Fruit fly (Drosophila melanogaster) whole organism, prepupa: ENCODE measurements around the gene Rap1.

Experiments used
- CG10631 ChIP-seq: fragments of 200-800 bp; sonication (Bioruptor generic); optimal IDR thresholded peaks from 2 replicates; lab custom pipeline; 2016; ENCODE audit warnings: missing biosample characterization, missing genetic modification characterization
- CG10669 ChIP-seq: fragments of 200-800 bp; sonication (Bioruptor generic); optimal IDR thresholded peaks from 3 replicates; lab custom pipeline; 2018; ENCODE audit warnings: missing biosample characterization, mild to moderate bottlenecking, missing genetic modification characterization, moderate library complexity
- CG11294 ChIP-seq: fragments of 200-800 bp; sonication (Bioruptor generic); IDR thresholded peaks from 2 replicates; pipeline ENCODE4 v1.3.6; 2022; ENCODE audit warnings: missing biosample characterization, missing genetic modification characterization
- CG11762 ChIP-seq: fragments of 200-800 bp; sonication (Bioruptor generic); optimal IDR thresholded peaks from 3 replicates; lab custom pipeline; 2016; ENCODE audit warnings: missing biosample characterization, missing genetic modification characterization; ENCODE audit not compliant: insufficient read depth
- CG11902 ChIP-seq: fragments of 200-800 bp; sonication (Bioruptor generic); optimal IDR thresholded peaks from 3 replicates; lab custom pipeline; 2016; ENCODE audit warnings: missing biosample characterization, missing genetic modification characterization
- CG1621 ChIP-seq: fragments of 200-800 bp; sonication (Bioruptor generic); optimal IDR thresholded peaks from 3 replicates; lab custom pipeline; 2018; ENCODE audit warnings: missing biosample characterization, mild to moderate bottlenecking, missing genetic modification characterization
- CG16779 ChIP-seq: fragments of 200-800 bp; sonication (Bioruptor generic); optimal IDR thresholded peaks from 3 replicates; lab custom pipeline; 2017; ENCODE audit warnings: missing biosample characterization, mild to moderate bottlenecking, missing genetic modification characterization
- CG3032 ChIP-seq: fragments of 200-800 bp; optimal IDR thresholded peaks from 2 replicates; lab custom pipeline; 2019; ENCODE audit warnings: missing biosample characterization, mild to moderate bottlenecking, missing genetic modification characterization, moderate library complexity
- CG31627 ChIP-seq: fragments of 200-800 bp; sonication (Bioruptor generic); optimal IDR thresholded peaks from 3 replicates; lab custom pipeline; 2016; ENCODE audit warnings: missing biosample characterization, missing genetic modification characterization
- CG32006 ChIP-seq: fragments of 200-800 bp; sonication (Bioruptor generic); optimal IDR thresholded peaks from 3 replicates; lab custom pipeline; 2017; ENCODE audit warnings: missing biosample characterization, mild to moderate bottlenecking, missing genetic modification characterization
- CG34406 ChIP-seq: fragments of 200-800 bp; sonication (Bioruptor generic); optimal IDR thresholded peaks from 3 replicates; lab custom pipeline; 2016; ENCODE audit warnings: missing biosample characterization, missing genetic modification characterization
- CG3919 ChIP-seq: fragments of 200-800 bp; sonication (Bioruptor generic); optimal IDR thresholded peaks from 3 replicates; lab custom pipeline; 2016; ENCODE audit warnings: missing biosample characterization, missing genetic modification characterization
- CG4318 ChIP-seq: fragments of 200-800 bp; sonication (Bioruptor generic); optimal IDR thresholded peaks from 3 replicates; lab custom pipeline; 2017; ENCODE audit warnings: missing biosample characterization, mild to moderate bottlenecking, missing genetic modification characterization
- CG6163 ChIP-seq: fragments of 200-800 bp; sonication (Bioruptor generic); IDR thresholded peaks from 3 replicates; pipeline ENCODE4 v1.3.6; 2022; ENCODE audit warnings: missing biosample characterization, missing genetic modification characterization
- CG6792 ChIP-seq: fragments of 200-800 bp; sonication (Bioruptor generic); optimal IDR thresholded peaks from 3 replicates; lab custom pipeline; 2016; ENCODE audit warnings: missing biosample characterization, missing genetic modification characterization
- CG6808 ChIP-seq: fragments of 200-800 bp; sonication (Bioruptor generic); optimal IDR thresholded peaks from 3 replicates; lab custom pipeline; 2017; ENCODE audit warnings: missing biosample characterization, missing genetic modification characterization, mild to moderate bottlenecking, moderate library complexity, missing genetic modification reagents
- CG6854 ChIP-seq: fragments of 200-800 bp; sonication (Bioruptor generic); optimal IDR thresholded peaks from 2 replicates; lab custom pipeline; 2017; ENCODE audit warnings: missing biosample characterization, mild to moderate bottlenecking, missing genetic modification characterization
- CG7368 ChIP-seq: fragments of 200-800 bp; sonication (Bioruptor generic); optimal IDR thresholded peaks from 3 replicates; lab custom pipeline; 2016; ENCODE audit warnings: missing biosample characterization, missing genetic modification characterization
- CG8119 ChIP-seq: fragments of 200-800 bp; sonication (Bioruptor generic); IDR thresholded peaks from 3 replicates; pipeline ENCODE4 v1.3.6; 2022; ENCODE audit warnings: missing biosample characterization, missing genetic modification characterization
- CG9139 ChIP-seq: fragments of 200-800 bp; sonication (Bioruptor generic); optimal IDR thresholded peaks from 3 replicates; lab custom pipeline; 2017; ENCODE audit warnings: missing biosample characterization, mild to moderate bottlenecking, missing genetic modification characterization
- Eip75B ChIP-seq: fragments of 200-800 bp; sonication (Bioruptor generic); optimal IDR thresholded peaks from 3 replicates; lab custom pipeline; 2016; ENCODE audit warnings: missing biosample characterization, missing genetic modification characterization
- Eip93F ChIP-seq: fragments of 200-800 bp; sonication (Bioruptor generic); optimal IDR thresholded peaks from 2 replicates; lab custom pipeline; 2016; ENCODE audit warnings: missing biosample characterization, mild to moderate bottlenecking, missing genetic modification characterization
- Ets21C ChIP-seq: fragments of 200-800 bp; sonication (Bioruptor generic); optimal IDR thresholded peaks from 3 replicates; lab custom pipeline; 2016; ENCODE audit warnings: missing biosample characterization, missing genetic modification characterization
- Ets96B ChIP-seq: fragments of 200-800 bp; optimal IDR thresholded peaks from 2 replicates; lab custom pipeline; 2019; ENCODE audit warnings: missing biosample characterization, mild to moderate bottlenecking, missing genetic modification characterization, moderate library complexity
- Hr38 ChIP-seq: sonication (Bioruptor generic); optimal IDR thresholded peaks from 2 replicates; lab custom pipeline; 2016; ENCODE audit warnings: missing biosample characterization, missing genetic modification characterization
- Hr39 ChIP-seq: fragments of 200-800 bp; sonication (Bioruptor generic); optimal IDR thresholded peaks from 2 replicates; lab custom pipeline; 2016; ENCODE audit warnings: missing biosample characterization, missing genetic modification characterization
- Hr4 ChIP-seq: fragments of 200-800 bp; sonication (Bioruptor generic); optimal IDR thresholded peaks from 3 replicates; lab custom pipeline; 2016; ENCODE audit warnings: missing biosample characterization, missing genetic modification characterization
- Met ChIP-seq: fragments of 200-800 bp; sonication (Bioruptor generic); optimal IDR thresholded peaks from 3 replicates; lab custom pipeline; 2016; ENCODE audit warnings: missing biosample characterization, missing genetic modification characterization
- OdsH ChIP-seq: fragments of 200-800 bp; sonication (Bioruptor generic); optimal IDR thresholded peaks from 3 replicates; lab custom pipeline; 2016; ENCODE audit warnings: missing biosample characterization, missing genetic modification characterization
- Smox ChIP-seq: fragments of 200-800 bp; sonication (Bioruptor generic); optimal IDR thresholded peaks from 3 replicates; lab custom pipeline; 2016; ENCODE audit warnings: missing biosample characterization, missing genetic modification characterization
- Sox102F ChIP-seq: fragments of 200-800 bp; sonication (Bioruptor generic); optimal IDR thresholded peaks from 2 replicates; lab custom pipeline; 2016; ENCODE audit warnings: missing biosample characterization, mild to moderate bottlenecking, missing genetic modification characterization
- Sox15 ChIP-seq: fragments of 200-800 bp; sonication (Bioruptor generic); optimal IDR thresholded peaks from 3 replicates; lab custom pipeline; 2016; ENCODE audit warnings: missing biosample characterization, missing genetic modification characterization
- achi ChIP-seq: fragments of 200-800 bp; sonication (Bioruptor generic); optimal IDR thresholded peaks from 3 replicates; lab custom pipeline; 2016; ENCODE audit warnings: missing biosample characterization, missing genetic modification characterization
- acj6 ChIP-seq: fragments of 200-800 bp; sonication (Bioruptor generic); optimal IDR thresholded peaks from 3 replicates; lab custom pipeline; 2016; ENCODE audit warnings: missing biosample characterization, missing genetic modification characterization
- cyc ChIP-seq: fragments of 200-800 bp; sonication (Bioruptor generic); optimal IDR thresholded peaks from 3 replicates; lab custom pipeline; 2016; ENCODE audit warnings: missing biosample characterization, missing genetic modification characterization
- dac ChIP-seq: fragments of 200-800 bp; sonication (Bioruptor generic); optimal IDR thresholded peaks from 2 replicates; lab custom pipeline; 2017; ENCODE audit warnings: missing biosample characterization, mild to moderate bottlenecking, missing genetic modification characterization
- eg ChIP-seq: fragments of 200-800 bp; sonication (Bioruptor generic); IDR thresholded peaks from 3 replicates; pipeline ENCODE4 v1.3.6; 2022; ENCODE audit warnings: missing biosample characterization, missing genetic modification characterization
- esn ChIP-seq: fragments of 200-800 bp; sonication (Bioruptor generic); optimal IDR thresholded peaks from 2 replicates; lab custom pipeline; 2016; ENCODE audit warnings: missing biosample characterization, mild to moderate bottlenecking, missing genetic modification characterization, moderate library complexity
- fd59A ChIP-seq: fragments of 200-800 bp; sonication (Bioruptor generic); optimal IDR thresholded peaks from 2 replicates; lab custom pipeline; 2017; ENCODE audit warnings: missing biosample characterization, mild to moderate bottlenecking, missing genetic modification characterization, missing genetic modification reagents
- fd85E ChIP-seq: fragments of 200-800 bp; sonication (Bioruptor generic); optimal IDR thresholded peaks from 3 replicates; lab custom pipeline; 2016; ENCODE audit warnings: missing biosample characterization, missing genetic modification characterization
- fkh ChIP-seq: fragments of 200-800 bp; sonication (Bioruptor generic); optimal IDR thresholded peaks from 3 replicates; lab custom pipeline; 2017; ENCODE audit warnings: missing biosample characterization, mild to moderate bottlenecking, missing genetic modification characterization, moderate library complexity
- net ChIP-seq: fragments of 200-800 bp; sonication (Bioruptor generic); optimal IDR thresholded peaks from 3 replicates; lab custom pipeline; 2016; ENCODE audit warnings: missing biosample characterization, missing genetic modification characterization
- pdm3 ChIP-seq: fragments of 200-800 bp; sonication (Bioruptor generic); optimal IDR thresholded peaks from 3 replicates; lab custom pipeline; 2016; ENCODE audit warnings: missing biosample characterization, missing genetic modification characterization
- salr ChIP-seq, 2 experiments: fragments of 200-800 bp; sonication (Bioruptor generic); optimal IDR thresholded peaks; 3 replicates each; lab custom pipeline; 2016 to 2018; ENCODE audit warnings: missing biosample characterization in 2 of 2, missing genetic modification characterization in 2 of 2, mild to moderate bottlenecking in 1 of 2
- ss ChIP-seq, 2 experiments: fragments of 200-800 bp; sonication (Bioruptor generic); optimal IDR thresholded peaks; 2 replicates in 1 of 2; 3 replicates in 1 of 2; lab custom pipeline; 2017 to 2018; ENCODE audit warnings: mild to moderate bottlenecking in 2 of 2, missing biosample characterization in 2 of 2, missing genetic modification characterization in 2 of 2, moderate library complexity in 1 of 2
- svp ChIP-seq: fragments of 200-800 bp; sonication (Bioruptor generic); peaks from one replicate; lab custom pipeline; 2016; ENCODE audit warnings: missing biosample characterization, missing genetic modification characterization
- vri ChIP-seq: fragments of 200-800 bp; sonication (Bioruptor generic); optimal IDR thresholded peaks from 3 replicates; lab custom pipeline; 2016; ENCODE audit warnings: missing biosample characterization, mild to moderate bottlenecking, missing genetic modification characterization

Gene Rap1

dm6 chr3L:1817405-1817804 lies 44.6 kb downstream of the Rap1 start:
- TF ChIP-seq fd85E (GFP tag; lab: Kevin White, UChicago), result no peak
- no peak for TF ChIP-seq esn
- no peak for TF ChIP-seq Eip93F (GFP tag; lab: Kevin White, UChicago)
- no peak for TF ChIP-seq fkh (GFP tag; lab: Kevin White, UChicago)
- TF ChIP-seq CG3032, result no peak
- no peak for TF ChIP-seq eg
- no peak for TF ChIP-seq svp (GFP tag; lab: Kevin White, UChicago)
- TF ChIP-seq OdsH (GFP tag; lab: Kevin White, UChicago), result no peak
- no peak for TF ChIP-seq Met (GFP tag; lab: Kevin White, UChicago)
- TF ChIP-seq net (GFP tag; lab: Kevin White, UChicago), result no peak
- no peak for TF ChIP-seq CG1621 (tag; lab: Kevin White, UChicago)
- TF ChIP-seq CG7368 (GFP tag; lab: Kevin White, UChicago), result no peak
- TF ChIP-seq CG6854 (GFP tag; lab: Kevin White, UChicago), result no peak
- TF ChIP-seq CG6808, result no peak
- no peak for TF ChIP-seq CG16779 (tag; lab: Kevin White, UChicago)
- no peak for TF ChIP-seq Sox102F (GFP tag; lab: Kevin White, UChicago)
- TF ChIP-seq CG11902 (GFP tag; lab: Kevin White, UChicago), result no peak

DNA sequence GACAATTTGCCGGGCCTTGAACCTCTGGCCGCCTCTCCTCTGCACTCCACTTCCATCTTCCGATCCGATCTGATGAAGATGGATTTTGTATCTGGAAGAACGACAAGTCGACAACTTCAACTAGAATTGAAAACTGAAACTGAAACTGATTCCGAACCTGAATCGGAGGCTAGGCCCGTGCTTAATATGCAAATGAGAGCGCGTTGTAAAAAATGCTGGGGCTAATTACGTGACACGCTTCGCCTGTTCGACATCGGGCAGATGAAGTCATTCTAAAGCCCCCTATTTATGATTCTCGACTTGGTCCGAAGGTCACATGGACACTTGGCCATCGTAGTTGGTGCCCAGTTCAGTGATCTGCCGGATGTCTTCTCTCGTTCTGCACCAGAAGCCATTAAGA lies 45.4 kb downstream of the Rap1 start:
- TF ChIP-seq vri (GFP tag; lab: Kevin White, UChicago) (no peak), CG9139 (GFP tag; lab: Kevin White, UChicago) (no peak), Hr38 (GFP tag; lab: Kevin White, UChicago) (no peak), Smox (no peak), CG1621 (tag; lab: Kevin White, UChicago) (no peak), acj6 (no peak), eg (no peak), CG6792 (GFP tag; lab: Kevin White, UChicago) (no peak), cyc (GFP tag; lab: Kevin White, UChicago) (no peak), fd59A (GFP tag; lab: Kevin White, UChicago) (no peak)

DNA sequence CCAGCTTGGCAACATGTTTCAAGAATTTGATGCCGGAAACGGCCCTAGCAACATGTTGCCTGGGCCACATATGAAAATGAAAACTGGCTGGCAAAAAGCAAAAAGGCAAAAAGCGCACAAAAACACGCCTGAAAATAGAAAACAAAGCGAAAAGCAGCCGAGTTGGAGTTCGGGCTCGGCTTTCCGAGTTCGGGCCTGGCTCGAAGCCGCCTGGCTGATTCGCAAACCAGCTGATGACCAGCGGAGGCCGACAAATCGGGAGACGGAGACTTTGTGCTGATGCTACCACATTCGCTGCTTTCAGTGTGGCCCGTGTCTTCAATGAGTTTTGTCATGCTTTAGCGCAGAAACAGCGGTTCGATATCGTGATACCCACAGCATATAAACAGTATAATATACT lies 51.8 kb downstream of the Rap1 start, which contains the start of gene GV1:
TSS of gene GV1 (plus strand) at position 301 of the 400 bp plus-strand sequence.
- TF ChIP-seq CG11294 (GFP tag; lab: Robert Waterston, UW) (peak; percentile 39; the same call in 1 of the 2 replicates), Sox15 (GFP tag; lab: Kevin White, UChicago) (no peak), CG16779 (tag; lab: Kevin White, UChicago) (peak; percentile 90), CG10669 (GFP tag; lab: Kevin White, UChicago) (peak; percentile 81), Smox (no peak), CG3919 (GFP tag; lab: Kevin White, UChicago) (peak; percentile 51), CG32006 (peak; percentile 47), fd59A (GFP tag; lab: Kevin White, UChicago) (peak; percentile 53), cyc (GFP tag; lab: Kevin White, UChicago) (no peak), Ets96B (tag; lab: Kevin White, UChicago) (peak; percentile 83), CG6163 (GFP tag; lab: Robert Waterston, UW) (peak; percentile 90), dac (GFP tag; lab: Kevin White, UChicago) (no peak), svp (GFP tag; lab: Kevin White, UChicago) (no peak), ss (GFP tag; optimal IDR thresholded peaks at IDR 0.05; lab: Kevin White, UChicago) (peak; percentile 96 to 97), CG11902 (GFP tag; lab: Kevin White, UChicago) (no peak), fkh (GFP tag; lab: Kevin White, UChicago) (no peak), CG31627 (GFP tag; lab: Kevin White, UChicago) (no peak), CG4318 (GFP tag; lab: Kevin White, UChicago) (no peak), Hr4 (GFP tag; lab: Kevin White, UChicago) (peak; percentile 18), net (GFP tag; lab: Kevin White, UChicago) (peak; percentile 76), Eip75B (GFP tag; lab: Kevin White, UChicago) (peak; percentile 50), acj6 (no peak), pdm3 (GFP tag; lab: Kevin White, UChicago) (no peak), CG3032 (peak; percentile 59), CG9139 (GFP tag; lab: Kevin White, UChicago) (peak; percentile 97), CG10631 (GFP tag; lab: Kevin White, UChicago) (no peak), salr (GFP tag; optimal IDR thresholded peaks at IDR 0.05; lab: Kevin White, UChicago) (peak in 1 of 2 experiments; percentile 52), CG6808 (peak; percentile 95), CG34406 (peak; percentile 36), Hr38 (GFP tag; lab: Kevin White, UChicago) (no peak), Ets21C (no peak), CG11762 (GFP tag; lab: Kevin White, UChicago) (no peak), achi (GFP tag; lab: Kevin White, UChicago) (no peak), Hr39 (GFP tag; lab: Kevin White, UChicago) (no peak), CG8119 (GFP tag; lab: Robert Waterston, UW) (peak; percentile 86)
